Worm (Caenorhabditis elegans): ENCODE measurements around the gene cysl-3.

DNA sequence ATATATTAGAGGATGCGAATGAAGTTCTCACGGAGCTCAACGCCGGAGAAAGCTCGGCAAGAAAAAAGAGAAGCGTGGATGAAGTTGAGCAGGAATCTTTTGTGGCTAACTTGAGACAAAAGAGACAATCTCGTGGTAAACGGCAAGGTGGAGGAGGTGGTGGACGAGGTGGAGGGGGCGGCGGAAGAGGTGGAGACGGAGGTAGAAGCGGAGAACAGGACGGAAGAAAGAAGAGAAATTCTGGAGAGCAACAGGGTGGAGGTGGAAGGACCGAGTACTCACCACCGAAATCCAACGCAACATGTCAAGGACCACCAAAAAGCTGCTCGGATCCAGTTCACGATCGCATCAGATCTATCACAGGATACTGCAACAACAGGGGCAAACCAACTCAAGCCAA is 14.5 kb upstream of the cysl-3 start:
- no peak for TF ChIP-seq dao-5 (tag; optimal IDR thresholded peaks at IDR 0.05)
- no peak for TF ChIP-seq W03F9.2 (tag; optimal IDR thresholded peaks at IDR 0.05)
- TF ChIP-seq him-1 (tag; optimal IDR thresholded peaks at IDR 0.05), result no peak

Measured in whole organism, L4/young adult.